Worm (Caenorhabditis elegans): ENCODE measurements around the gene nhr-55.

nhr-55 gene

ce11 chrV:450757-451501 lies 27.0 kb upstream of the nhr-55 start, which contains the start of gene nhr-123:
Gene nhr-123, plus strand, starts transcription at chrV:451451.
- TF ChIP-seq lin-13 (tag; optimal IDR thresholded peaks at IDR 0.05): no peak
- no peak for TF ChIP-seq bed-3 (GFP tag; optimal IDR thresholded peaks at IDR 0.05)
- TF ChIP-seq lin-32 (GFP tag; optimal IDR thresholded peaks at IDR 0.05): no peak
- no peak for TF ChIP-seq nhr-76 (tag; optimal IDR thresholded peaks at IDR 0.05)
- no peak for TF ChIP-seq unc-62 (GFP tag; optimal IDR thresholded peaks at IDR 0.05)
- no peak for TF ChIP-seq nhr-12 (tag; optimal IDR thresholded peaks at IDR 0.05)
- TF ChIP-seq tbx-8 (GFP tag; optimal IDR thresholded peaks at IDR 0.05): no peak
- TF ChIP-seq zip-8 (tag; optimal IDR thresholded peaks at IDR 0.05): no peak
- TF ChIP-seq ceh-83 (GFP tag; optimal IDR thresholded peaks at IDR 0.05): no peak
- TF ChIP-seq mab-5 (tag; optimal IDR thresholded peaks at IDR 0.05): no peak
- TF ChIP-seq ztf-11 (tag; optimal IDR thresholded peaks at IDR 0.05): no peak
- no peak for TF ChIP-seq nhr-28 (tag; optimal IDR thresholded peaks at IDR 0.05)
- no peak for TF ChIP-seq mls-2 (tag; optimal IDR thresholded peaks at IDR 0.05)
- no peak for TF ChIP-seq flh-1 (GFP tag; optimal IDR thresholded peaks at IDR 0.05)

- TF ChIP-seq nhr-12 (tag; optimal IDR thresholded peaks at IDR 0.05): no peak
Observed at ce11 chrV:453569-453968, 24.4 kb upstream of the nhr-55 start, which contains the start of gene nhr-98. Gene nhr-98, plus strand, starts transcription at chrV:453869.

- TF ChIP-seq ceh-83 (GFP tag; optimal IDR thresholded peaks at IDR 0.05) (no peak), ztf-11 (tag; optimal IDR thresholded peaks at IDR 0.05) (no peak), ceh-43 (GFP tag; optimal IDR thresholded peaks at IDR 0.05) (no peak), nhr-12 (tag; optimal IDR thresholded peaks at IDR 0.05) (no peak), snpc-4 (tag; optimal IDR thresholded peaks at IDR 0.05) (no peak), mls-2 (tag; optimal IDR thresholded peaks at IDR 0.05) (no peak), lsy-2 (tag; optimal IDR thresholded peaks at IDR 0.05) (no peak), bed-3 (GFP tag; optimal IDR thresholded peaks at IDR 0.05) (no peak), mab-5 (tag; optimal IDR thresholded peaks at IDR 0.05) (no peak), ham-2 (GFP tag; optimal IDR thresholded peaks at IDR 0.05) (no peak), lin-13 (tag; optimal IDR thresholded peaks at IDR 0.05) (no peak), sem-2 (GFP tag; optimal IDR thresholded peaks at IDR 0.05) (no peak), cnd-1 (tag; optimal IDR thresholded peaks at IDR 0.05) (no peak), zip-8 (tag; optimal IDR thresholded peaks at IDR 0.05) (no peak), pha-4 (tag; optimal IDR thresholded peaks at IDR 0.05) (no peak), flh-1 (GFP tag; optimal IDR thresholded peaks at IDR 0.05) (no peak), blmp-1 (tag; optimal IDR thresholded peaks at IDR 0.05) (no peak)
Observed at ce11 chrV:457839-458238, 20.1 kb upstream of the nhr-55 start.

- TF ChIP-seq unc-120 (tag; optimal IDR thresholded peaks at IDR 0.05; ENCODE audit: poor library complexity, severe bottlenecking) (no peak), nhr-12 (tag; optimal IDR thresholded peaks at IDR 0.05) (no peak), cnd-1 (tag; optimal IDR thresholded peaks at IDR 0.05) (no peak), mab-5 (tag; optimal IDR thresholded peaks at IDR 0.05) (no peak), unc-39 (tag; optimal IDR thresholded peaks at IDR 0.05) (no peak), lin-13 (tag; optimal IDR thresholded peaks at IDR 0.05) (no peak)
Observed at ce11 chrV:459464-459863, 18.5 kb upstream of the nhr-55 start, which contains the start of gene nhr-203. Gene nhr-203, plus strand, starts transcription at chrV:459795.

- TF ChIP-seq elt-3 (tag; optimal IDR thresholded peaks at IDR 0.05) (no peak), nhr-28 (tag; optimal IDR thresholded peaks at IDR 0.05) (no peak), ces-1 (GFP tag; optimal IDR thresholded peaks at IDR 0.05) (no peak), lsy-2 (tag; optimal IDR thresholded peaks at IDR 0.05) (no peak), ztf-11 (tag; optimal IDR thresholded peaks at IDR 0.05) (no peak), mab-5 (tag; optimal IDR thresholded peaks at IDR 0.05) (no peak)
Observed at ce11 chrV:462263-462662, 15.7 kb upstream of the nhr-55 start, which contains the start of gene nhr-202. Gene nhr-202, plus strand, starts transcription at chrV:462588.

- TF ChIP-seq snpc-4 (tag; optimal IDR thresholded peaks at IDR 0.05) (no peak), nhr-2 (tag; optimal IDR thresholded peaks at IDR 0.05) (no peak), hlh-1 (tag; optimal IDR thresholded peaks at IDR 0.05) (no peak), ham-2 (GFP tag; optimal IDR thresholded peaks at IDR 0.05) (no peak), ceh-83 (GFP tag; optimal IDR thresholded peaks at IDR 0.05) (no peak), pha-4 (tag; optimal IDR thresholded peaks at IDR 0.05) (no peak), nhr-76 (tag; optimal IDR thresholded peaks at IDR 0.05) (no peak), unc-120 (tag; optimal IDR thresholded peaks at IDR 0.05; ENCODE audit: poor library complexity, severe bottlenecking) (no peak), ces-1 (GFP tag; optimal IDR thresholded peaks at IDR 0.05) (no peak), zip-8 (tag; optimal IDR thresholded peaks at IDR 0.05) (no peak), elt-1 (tag; optimal IDR thresholded peaks at IDR 0.05; ENCODE audit: borderline replicate concordance, insufficient read depth) (no peak), lin-13 (tag; optimal IDR thresholded peaks at IDR 0.05) (no peak), ceh-39 (tag; optimal IDR thresholded peaks at IDR 0.05) (no peak), unc-62 (GFP tag; optimal IDR thresholded peaks at IDR 0.05) (no peak), nhr-28 (tag; optimal IDR thresholded peaks at IDR 0.05) (no peak), lsy-2 (tag; optimal IDR thresholded peaks at IDR 0.05) (no peak), sem-2 (GFP tag; optimal IDR thresholded peaks at IDR 0.05) (no peak)
Observed at ce11 chrV:464800-465199, 13.2 kb upstream of the nhr-55 start, which contains the start of gene nhr-201. Gene nhr-201, plus strand, starts transcription at chrV:464828.

Data from whole organism, mixed stage, embryonic.